Worm (Caenorhabditis elegans) whole organism, young adult: ENCODE results near the gene C17H12.37.
A peak's percentile ranks its signal among the peaks of the same experiment; 100 is the strongest.

Source experiments
- B0035.1 ChIP-seq: sonication (generic microtip); optimal IDR thresholded peaks from 2 replicates; lab custom pipeline; 2016; ENCODE audit warnings: missing genetic modification characterization, mild to moderate bottlenecking, missing compliant biosample characterization, missing genotype, missing genetic modification reagents
- B0336.3 ChIP-seq: fragments of 200-800 bp; sonication (Bioruptor generic); IDR thresholded peaks from 2 replicates; pipeline ENCODE4 v1.3.6; 2022; ENCODE audit warnings: missing genetic modification characterization, missing compliant biosample characterization
- C06A6.2 ChIP-seq: fragments of 200-800 bp; sonication (Bioruptor generic); conservative IDR thresholded peaks from 2 replicates; pipeline ENCODE4 v1.3.6; 2022; ENCODE audit warnings: missing genetic modification characterization, missing compliant biosample characterization
- D2030.7 ChIP-seq: fragments of 200-800 bp; sonication (Bioruptor generic); IDR thresholded peaks from 2 replicates; pipeline ENCODE4 v1.3.6; 2022; ENCODE audit warnings: missing genetic modification reagents, missing genetic modification characterization, missing compliant biosample characterization
- F22D6.2 ChIP-seq: sonication (generic microtip); optimal IDR thresholded peaks from 2 replicates; lab custom pipeline; 2016; ENCODE audit warnings: mild to moderate bottlenecking, missing genetic modification characterization, missing compliant biosample characterization
- F39B2.1 ChIP-seq: fragments of 200-800 bp; sonication (Bioruptor generic); IDR thresholded peaks from 2 replicates; pipeline ENCODE4 v1.3.6; 2022; ENCODE audit warnings: missing genetic modification reagents, missing genetic modification characterization, missing compliant biosample characterization
- F52B5.7 ChIP-seq: sonication (generic microtip); optimal IDR thresholded peaks from 2 replicates; lab custom pipeline; 2016; ENCODE audit warnings: mild to moderate bottlenecking, missing genetic modification characterization, missing compliant biosample characterization
- K12H6.12 ChIP-seq: fragments of 200-800 bp; sonication (Bioruptor generic); optimal IDR thresholded peaks from 2 replicates; lab custom pipeline; 2018; ENCODE audit warnings: mild to moderate bottlenecking, missing genetic modification characterization, missing compliant biosample characterization
- T26A5.8 ChIP-seq: sonication (generic microtip); optimal IDR thresholded peaks from 2 replicates; lab custom pipeline; 2016; ENCODE audit warnings: missing genetic modification characterization, missing compliant biosample characterization
- Y53G8AR.9 ChIP-seq: fragments of 200-800 bp; sonication (Bioruptor generic); conservative IDR thresholded peaks from 2 replicates; pipeline ENCODE4 v1.3.6; 2022; ENCODE audit warnings: missing genetic modification reagents, missing genetic modification characterization, missing compliant biosample characterization
- Y67H2A.10 ChIP-seq: fragments of 200-800 bp; sonication (Bioruptor generic); conservative IDR thresholded peaks from 2 replicates; pipeline ENCODE4 v1.3.6; 2022; ENCODE audit warnings: missing genetic modification reagents, missing genetic modification characterization, missing compliant biosample characterization
- Y95B8A.8 ChIP-seq: fragments of 200-800 bp; sonication (Bioruptor generic); IDR thresholded peaks from 2 replicates; pipeline ENCODE4 v1.3.6; 2022; ENCODE audit warnings: missing genetic modification reagents, missing genetic modification characterization, missing compliant biosample characterization
- akir-1 ChIP-seq: fragments of 200-800 bp; sonication (Bioruptor generic); optimal IDR thresholded peaks from 2 replicates; lab custom pipeline; 2018; ENCODE audit warnings: mild to moderate bottlenecking, missing genetic modification characterization, moderate library complexity, missing compliant biosample characterization
- ama-1 ChIP-seq, 3 experiments: fragments of 150-350 bp in 1 of 3; sonication (generic microtip) in 2 of 3; optimal IDR thresholded peaks; 2 replicates each; lab custom pipeline; 2014 to 2018; ENCODE audit warnings: missing biosample characterization in 2 of 3, missing genetic modification characterization in 2 of 3, missing genetic modification reagents in 2 of 3
- aptf-2 ChIP-seq: fragments of 200-800 bp; sonication (Bioruptor generic); conservative IDR thresholded peaks from 2 replicates; pipeline ENCODE4 v1.3.6; 2022; ENCODE audit warnings: missing genetic modification reagents, missing genetic modification characterization, missing compliant biosample characterization
- attf-3 ChIP-seq: fragments of 200-800 bp; sonication (Bioruptor generic); conservative IDR thresholded peaks from 2 replicates; pipeline ENCODE4 v1.3.6; 2022; ENCODE audit warnings: missing genetic modification reagents, missing genetic modification characterization, missing compliant biosample characterization
- attf-6 ChIP-seq: fragments of 200-800 bp; sonication (Bioruptor generic); IDR thresholded peaks from 2 replicates; pipeline ENCODE4 v1.3.6; 2022; ENCODE audit warnings: missing genetic modification reagents, missing genetic modification characterization, missing compliant biosample characterization
- bed-2 ChIP-seq: fragments of 200-800 bp; sonication (Bioruptor generic); IDR thresholded peaks from 2 replicates; pipeline ENCODE4 v1.3.6; 2022; ENCODE audit warnings: missing genetic modification reagents, missing genetic modification characterization, missing compliant biosample characterization
- ceh-27 ChIP-seq: fragments of 200-800 bp; sonication (Bioruptor generic); optimal IDR thresholded peaks from 2 replicates; lab custom pipeline; 2018; ENCODE audit warnings: mild to moderate bottlenecking, missing genetic modification characterization, moderate library complexity, missing compliant biosample characterization
- die-1 ChIP-seq: sonication (generic microtip); optimal IDR thresholded peaks from 2 replicates; lab custom pipeline; 2016; ENCODE audit warnings: missing genotype, mild to moderate bottlenecking, missing genetic modification characterization, missing compliant biosample characterization
- dox-1 ChIP-seq: fragments of 200-800 bp; sonication (Bioruptor generic); IDR thresholded peaks from 2 replicates; pipeline ENCODE4 v1.3.6; 2022; ENCODE audit warnings: missing genetic modification reagents, missing genetic modification characterization, missing compliant biosample characterization
- dpff-1 ChIP-seq: sonication (generic microtip); optimal IDR thresholded peaks from 2 replicates; lab custom pipeline; 2017; ENCODE audit warnings: mild to moderate bottlenecking, missing genetic modification characterization, missing compliant biosample characterization
- dpl-1 ChIP-seq: fragments of 150-350 bp; optimal IDR thresholded peaks from 2 replicates; lab custom pipeline; 2014; ENCODE audit warnings: missing biosample characterization, missing genetic modification reagents, missing genetic modification characterization
- egl-44 ChIP-seq: fragments of 200-800 bp; sonication (Bioruptor generic); IDR thresholded peaks from 2 replicates; pipeline ENCODE4 v1.3.6; 2022; ENCODE audit warnings: missing genetic modification reagents, missing genetic modification characterization, missing compliant biosample characterization
- gei-17 ChIP-seq: fragments of 200-800 bp; sonication (Bioruptor generic); optimal IDR thresholded peaks from 2 replicates; lab custom pipeline; 2018; ENCODE audit warnings: mild to moderate bottlenecking, missing genetic modification characterization, missing compliant biosample characterization
- him-1 ChIP-seq: sonication (generic microtip); optimal IDR thresholded peaks from 2 replicates; lab custom pipeline; 2016; ENCODE audit warnings: missing genotype, missing genetic modification reagents, missing genetic modification characterization, missing compliant biosample characterization
- hlh-12 ChIP-seq: sonication (generic microtip); optimal IDR thresholded peaks from 2 replicates; lab custom pipeline; 2016; ENCODE audit warnings: missing genetic modification characterization, missing compliant biosample characterization
- lag-1 ChIP-seq: fragments of 200-800 bp; sonication (Bioruptor generic); IDR thresholded peaks from 2 replicates; pipeline ENCODE4 v1.3.6; 2022; ENCODE audit warnings: missing genetic modification reagents, missing genetic modification characterization, missing compliant biosample characterization
- let-526 ChIP-seq: fragments of 200-800 bp; sonication (Bioruptor generic); IDR thresholded peaks from 2 replicates; pipeline ENCODE4 v1.3.6; 2022; ENCODE audit warnings: missing genetic modification reagents, missing genetic modification characterization, missing compliant biosample characterization
- lin-26 ChIP-seq: fragments of 200-800 bp; sonication (Bioruptor generic); IDR thresholded peaks from 2 replicates; pipeline ENCODE4 v1.3.6; 2022; ENCODE audit warnings: missing genetic modification reagents, missing genetic modification characterization, missing compliant biosample characterization
- lin-35 ChIP-seq, 3 experiments: fragments of 150-350 bp in 2 of 3; sonication (generic microtip) in 1 of 3; optimal IDR thresholded peaks; 2 replicates each; lab custom pipeline; 2014 to 2018; ENCODE audit warnings: missing biosample characterization in 3 of 3, missing genetic modification characterization in 3 of 3, missing genetic modification reagents in 3 of 3
- lin-40 ChIP-seq: sonication (generic microtip); optimal IDR thresholded peaks from 2 replicates; lab custom pipeline; 2016; ENCODE audit warnings: missing genetic modification characterization, mild to moderate bottlenecking, missing compliant biosample characterization, missing genotype, missing genetic modification reagents
- mcd-1 ChIP-seq: fragments of 200-800 bp; sonication (Bioruptor generic); IDR thresholded peaks from 2 replicates; pipeline ENCODE4 v1.3.6; 2022; ENCODE audit warnings: missing genetic modification reagents, missing genetic modification characterization, missing compliant biosample characterization
- mxl-1 ChIP-seq: sonication (generic microtip); optimal IDR thresholded peaks from 2 replicates; lab custom pipeline; 2016; ENCODE audit warnings: missing genetic modification characterization, missing compliant biosample characterization
- nhr-179 ChIP-seq: sonication (generic microtip); optimal IDR thresholded peaks from 2 replicates; lab custom pipeline; 2016; ENCODE audit warnings: mild to moderate bottlenecking, missing genetic modification characterization, missing compliant biosample characterization
- pbrm-1 ChIP-seq: fragments of 200-800 bp; sonication (Bioruptor generic); IDR thresholded peaks from 2 replicates; pipeline ENCODE4 v1.3.6; 2022; ENCODE audit warnings: missing genetic modification reagents, missing genetic modification characterization, missing compliant biosample characterization
- rcor-1 ChIP-seq: fragments of 200-800 bp; sonication (Bioruptor generic); IDR thresholded peaks from 2 replicates; pipeline ENCODE4 v1.3.6; 2022; ENCODE audit warnings: missing genetic modification reagents, missing genetic modification characterization, missing compliant biosample characterization
- rpc-1 ChIP-seq, 2 experiments: fragments of 150-350 bp in 1 of 2; sonication (generic microtip) in 1 of 2; optimal IDR thresholded peaks; 2 replicates each; lab custom pipeline; 2014 to 2018; ENCODE audit warnings: missing biosample characterization in 1 of 2, missing genetic modification characterization in 1 of 2, missing genetic modification reagents in 1 of 2, missing genotype in 1 of 2
- snpc-1.1 ChIP-seq: sonication (generic microtip); optimal IDR thresholded peaks from 2 replicates; lab custom pipeline; 2017; ENCODE audit warnings: missing genetic modification characterization, mild to moderate bottlenecking, missing compliant biosample characterization, antibody characterized with exemption, moderate library complexity, missing genotype, missing genetic modification reagents; ENCODE audit not compliant: insufficient read depth
- snpc-3.4 ChIP-seq: sonication (generic microtip); optimal IDR thresholded peaks from 2 replicates; lab custom pipeline; 2017; ENCODE audit warnings: missing genetic modification characterization, mild to moderate bottlenecking, missing compliant biosample characterization, antibody characterized with exemption, moderate library complexity, missing genotype, missing genetic modification reagents
- snpc-4 ChIP-seq, 5 experiments: fragments of 150-350 bp in 1 of 5; sonication (generic microtip) in 4 of 5; optimal IDR thresholded peaks; 2 replicates each; lab custom pipeline; 2014 to 2018; ENCODE audit warnings: missing genetic modification characterization in 5 of 5, missing biosample characterization in 3 of 5, antibody characterized with exemption in 2 of 5, mild to moderate bottlenecking in 2 of 5, missing compliant biosample characterization in 2 of 5, missing genotype in 2 of 5, moderate library complexity in 2 of 5, missing genetic modification reagents in 1 of 5
- tbp1 ChIP-seq: fragments of 200-800 bp; sonication (Bioruptor generic); optimal IDR thresholded peaks from 2 replicates; lab custom pipeline; 2018; ENCODE audit warnings: mild to moderate bottlenecking, missing genetic modification characterization, missing compliant biosample characterization
- tlf-1 ChIP-seq: fragments of 200-800 bp; sonication (Bioruptor generic); optimal IDR thresholded peaks from 2 replicates; lab custom pipeline; 2018; ENCODE audit warnings: mild to moderate bottlenecking, missing genetic modification characterization, missing compliant biosample characterization
- xnd-1 ChIP-seq: sonication (generic microtip); optimal IDR thresholded peaks from 2 replicates; lab custom pipeline; 2016; ENCODE audit warnings: missing genotype, missing genetic modification reagents, missing genetic modification characterization, missing compliant biosample characterization
- ztf-22 ChIP-seq: fragments of 200-800 bp; sonication (Bioruptor generic); optimal IDR thresholded peaks from 2 replicates; lab custom pipeline; 2018; ENCODE audit warnings: mild to moderate bottlenecking, missing genetic modification characterization, moderate library complexity, missing compliant biosample characterization
- ztf-3 ChIP-seq: fragments of 200-800 bp; sonication (Bioruptor generic); optimal IDR thresholded peaks from 2 replicates; lab custom pipeline; 2018; ENCODE audit warnings: mild to moderate bottlenecking, missing genetic modification characterization, missing compliant biosample characterization
- ztf-6 ChIP-seq: fragments of 200-800 bp; sonication (Bioruptor generic); IDR thresholded peaks from 2 replicates; pipeline ENCODE4 v1.3.6; 2022; ENCODE audit warnings: missing genetic modification reagents, missing genetic modification characterization, missing compliant biosample characterization

Gene C17H12.37

ce11 chrIV:6842470-6843008 is 37.6 kb downstream of the C17H12.37 start, which contains the start of gene lip-1 (continued):
- TF ChIP-seq F22D6.2 (tag; lab: Kevin White, UChicago) (no peak), Y53G8AR.9 (peak; percentile 32; the same call in 1 of the 2 replicates), rcor-1 (GFP tag; lab: Robert Waterston, UW) (no peak), die-1 (tag; lab: Kevin White, UChicago) (no peak), tbp1 (peak; percentile 38), dpff-1 (tag; lab: Kevin White, UChicago) (no peak), hlh-12 (tag; lab: Kevin White, UChicago) (no peak), tlf-1 (GFP tag; lab: Kevin White, UChicago) (no peak), T26A5.8 (tag; lab: Kevin White, UChicago) (no peak), bed-2 (GFP tag; lab: Robert Waterston, UW) (no peak), lin-26 (GFP tag; lab: Robert Waterston, UW) (no peak), ztf-3 (no peak), let-526 (GFP tag; lab: Robert Waterston, UW) (no peak), F39B2.1 (GFP tag; lab: Robert Waterston, UW) (no peak), ama-1 (optimal IDR thresholded peaks at IDR 0.05; lab: Kevin White, UChicago) (no peak), ama-1 (GFP tag; optimal IDR thresholded peaks at IDR 0.05; lab: Kevin White, UChicago) (no peak), F52B5.7 (tag; lab: Kevin White, UChicago) (no peak), B0336.3 (no peak), attf-3 (no peak), Y67H2A.10 (GFP tag; lab: Robert Waterston, UW) (no peak), pbrm-1 (GFP tag; lab: Robert Waterston, UW) (no peak), rpc-1 (optimal IDR thresholded peaks at IDR 0.05; lab: Kevin White, UChicago) (no peak), rpc-1 (tag; optimal IDR thresholded peaks at IDR 0.05; lab: Kevin White, UChicago) (no peak), gei-17 (GFP tag; lab: Kevin White, UChicago) (no peak), xnd-1 (peak; percentile 69), lin-40 (tag; lab: Kevin White, UChicago) (no peak), nhr-179 (no peak), egl-44 (GFP tag; lab: Robert Waterston, UW) (no peak), snpc-3.4 (peak; percentile 22), D2030.7 (GFP tag; lab: Robert Waterston, UW) (peak; percentile 74), lag-1 (no peak), K12H6.12 (tag; lab: Kevin White, UChicago) (no peak), ztf-6 (GFP tag; lab: Robert Waterston, UW) (no peak), C06A6.2 (GFP tag; lab: Robert Waterston, UW) (no peak), ztf-22 (GFP tag; lab: Kevin White, UChicago) (no peak), Y95B8A.8 (GFP tag; lab: Robert Waterston, UW) (peak; percentile 82), mxl-1 (tag; lab: Kevin White, UChicago) (no peak), snpc-1.1 (no peak), ceh-27 (no peak), aptf-2 (GFP tag; lab: Robert Waterston, UW) (no peak), attf-6 (GFP tag; lab: Robert Waterston, UW) (no peak), snpc-4 (GFP tag; optimal IDR thresholded peaks at IDR 0.05; lab: Kevin White, UChicago) (peak; percentile 46), snpc-4 (tag; optimal IDR thresholded peaks at IDR 0.05; lab: Kevin White, UChicago) (peak in 3 of 4 experiments; percentile 33 to 77 (median 68)), dox-1 (GFP tag; lab: Robert Waterston, UW) (no peak; the same call in 1 of the 2 replicates), mcd-1 (no peak), dpl-1 (peak; percentile 73), B0035.1 (tag; lab: Kevin White, UChicago) (no peak), lin-35 (GFP tag; optimal IDR thresholded peaks at IDR 0.05; lab: Kevin White, UChicago) (no peak), akir-1 (GFP tag; lab: Kevin White, UChicago) (no peak), him-1 (tag; lab: Kevin White, UChicago) (peak; percentile 30)
- TF ChIP-seq, all 124 proteins: peak for 20
